Worm (Caenorhabditis elegans) whole organism, L4 larva: Measurements from ENCODE around the gene srd-44.

Experiments used
- F10B5.3 ChIP-seq: sonication (generic microtip); optimal IDR thresholded peaks from 2 replicates; lab custom pipeline; 2016; ENCODE audit warnings: mild to moderate bottlenecking, missing genetic modification characterization, missing compliant biosample characterization
- F26F4.8 ChIP-seq: fragments of 200-800 bp; sonication (Bioruptor generic); conservative IDR thresholded peaks from 2 replicates; pipeline ENCODE4 v1.3.6; 2022; ENCODE audit warnings: missing genetic modification characterization, missing compliant biosample characterization
- F37D6.2 ChIP-seq: sonication (generic microtip); optimal IDR thresholded peaks from 2 replicates; lab custom pipeline; 2016; ENCODE audit warnings: mild to moderate bottlenecking, missing genetic modification characterization, missing compliant biosample characterization
- T26A8.4 ChIP-seq: fragments of 200-800 bp; sonication (Bioruptor generic); IDR thresholded peaks from 2 replicates; pipeline ENCODE4 v1.3.6; 2022; ENCODE audit warnings: missing genetic modification characterization, missing compliant biosample characterization
- Y48G9A.11 ChIP-seq: fragments of 200-800 bp; sonication (Bioruptor generic); IDR thresholded peaks from 2 replicates; pipeline ENCODE4 v1.3.6; 2022; ENCODE audit warnings: missing genetic modification reagents, missing genetic modification characterization, missing compliant biosample characterization
- Y75B8A.6 ChIP-seq: fragments of 200-800 bp; sonication (Bioruptor generic); IDR thresholded peaks from 2 replicates; pipeline ENCODE4 v1.3.6; 2022; ENCODE audit warnings: missing genetic modification reagents, missing genetic modification characterization, missing compliant biosample characterization
- ZK337.2 ChIP-seq: fragments of 200-800 bp; sonication (Bioruptor generic); IDR thresholded peaks from 2 replicates; pipeline ENCODE4 v1.3.6; 2022; ENCODE audit warnings: missing genetic modification reagents, missing genetic modification characterization, missing compliant biosample characterization
- ZK546.5 ChIP-seq, 2 experiments: sonication (generic microtip); optimal IDR thresholded peaks; 2 replicates each; lab custom pipeline; 2017; ENCODE audit warnings: missing biosample characterization in 2 of 2, missing genetic modification characterization in 2 of 2
- aha-1 ChIP-seq: fragments of 150-350 bp; peaks from one replicate; lab custom pipeline; 2014; ENCODE audit warnings: missing biosample characterization, missing genetic modification characterization
- ama-1 ChIP-seq: fragments of 150-350 bp; optimal IDR thresholded peaks from 2 replicates; lab custom pipeline; 2014; ENCODE audit warnings: inconsistent platforms, mixed read lengths
- arid-1 ChIP-seq: fragments of 200-800 bp; sonication (Bioruptor generic); conservative IDR thresholded peaks from 2 replicates; pipeline ENCODE4 v1.3.6; 2022; ENCODE audit warnings: missing genetic modification reagents, missing genetic modification characterization, missing compliant biosample characterization
- ceh-20 ChIP-seq: fragments of 200-800 bp; sonication (Bioruptor generic); IDR thresholded peaks from 2 replicates; pipeline ENCODE4 v1.3.6; 2022; ENCODE audit warnings: missing genetic modification reagents, missing genetic modification characterization, missing compliant biosample characterization
- ceh-28 ChIP-seq: fragments of 150-350 bp; optimal IDR thresholded peaks from 2 replicates; lab custom pipeline; 2014; ENCODE audit warnings: missing biosample characterization, missing genetic modification reagents, missing genetic modification characterization
- ceh-44 ChIP-seq: fragments of 200-800 bp; sonication (Bioruptor generic); IDR thresholded peaks from 2 replicates; pipeline ENCODE4 v1.3.6; 2022; ENCODE audit warnings: missing genetic modification reagents, missing genetic modification characterization, missing compliant biosample characterization
- cey-2 ChIP-seq: sonication (generic microtip); optimal IDR thresholded peaks from 3 replicates; lab custom pipeline; 2017; ENCODE audit warnings: missing genetic modification characterization, mild to moderate bottlenecking, missing compliant biosample characterization, antibody characterized with exemption, borderline replicate concordance; ENCODE audit not compliant: insufficient read depth
- ctbp-1 ChIP-seq: fragments of 200-800 bp; sonication (Bioruptor generic); IDR thresholded peaks from 2 replicates; pipeline ENCODE4 v1.3.6; 2022; ENCODE audit warnings: missing genetic modification reagents, missing genetic modification characterization, missing compliant biosample characterization
- daf-12 ChIP-seq: fragments of 150-350 bp; optimal IDR thresholded peaks from 2 replicates; lab custom pipeline; 2014; ENCODE audit warnings: missing biosample characterization, missing genetic modification reagents, missing genetic modification characterization
- daf-16 ChIP-seq, 3 experiments: sonication (generic microtip); optimal IDR thresholded peaks; 2 replicates each; lab custom pipeline; 2016 to 2017; ENCODE audit warnings: missing genetic modification characterization in 3 of 3, missing genetic modification reagents in 3 of 3, mild to moderate bottlenecking in 2 of 3, missing compliant biosample characterization in 2 of 3, missing biosample characterization in 1 of 3, moderate library complexity in 1 of 3
- dmd-6 ChIP-seq: fragments of 200-800 bp; sonication (Bioruptor generic); IDR thresholded peaks from 2 replicates; pipeline ENCODE4 v1.3.6; 2022; ENCODE audit warnings: missing genetic modification reagents, missing genetic modification characterization, missing compliant biosample characterization
- dmd-8 ChIP-seq: fragments of 200-800 bp; sonication (Bioruptor generic); IDR thresholded peaks from 2 replicates; pipeline ENCODE4 v1.3.6; 2022; ENCODE audit warnings: missing genetic modification characterization, missing compliant biosample characterization
- dmd-9 ChIP-seq: fragments of 200-800 bp; sonication (Bioruptor generic); IDR thresholded peaks from 2 replicates; pipeline ENCODE4 v1.3.6; 2022; ENCODE audit warnings: missing genetic modification reagents, missing genetic modification characterization, missing compliant biosample characterization
- duxl-1 ChIP-seq: sonication (generic microtip); optimal IDR thresholded peaks from 2 replicates; lab custom pipeline; 2016; ENCODE audit warnings: mild to moderate bottlenecking, missing genetic modification characterization, moderate library complexity, missing compliant biosample characterization; ENCODE audit not compliant: poor library complexity
- hif-1 ChIP-seq, 2 experiments: sonication (generic microtip); optimal IDR thresholded peaks; 2 replicates each; lab custom pipeline; 2016 to 2017; ENCODE audit warnings: missing compliant biosample characterization in 2 of 2, missing genetic modification characterization in 2 of 2, missing genetic modification reagents in 2 of 2, missing genotype in 2 of 2, mild to moderate bottlenecking in 1 of 2
- hlh-30 ChIP-seq: sonication (generic microtip); optimal IDR thresholded peaks from 2 replicates; lab custom pipeline; 2017; ENCODE audit warnings: antibody characterized with exemption, mild to moderate bottlenecking, missing genetic modification characterization, missing compliant biosample characterization; ENCODE audit not compliant: insufficient read depth
- hmg-1.1 ChIP-seq: fragments of 200-800 bp; sonication (Bioruptor generic); IDR thresholded peaks from 2 replicates; pipeline ENCODE4 v1.3.6; 2022; ENCODE audit warnings: missing genetic modification reagents, missing genetic modification characterization, missing compliant biosample characterization
- lin-1 ChIP-seq: fragments of 200-800 bp; sonication (Bioruptor generic); IDR thresholded peaks from 2 replicates; pipeline ENCODE4 v1.3.6; 2022; ENCODE audit warnings: missing genetic modification reagents, missing genetic modification characterization, missing compliant biosample characterization
- lin-13 ChIP-seq: fragments of 150-350 bp; optimal IDR thresholded peaks from 2 replicates; lab custom pipeline; 2014; ENCODE audit warnings: missing biosample characterization, missing genetic modification reagents, missing genetic modification characterization
- lir-3 ChIP-seq: sonication (generic microtip); optimal IDR thresholded peaks from 2 replicates; lab custom pipeline; 2016; ENCODE audit warnings: mild to moderate bottlenecking, missing genetic modification characterization, missing compliant biosample characterization
- madf-5 ChIP-seq, 2 experiments: fragments of 200-800 bp; sonication (Bioruptor generic); IDR thresholded peaks; 2 replicates each; pipeline ENCODE4 v1.3.6; 2022; ENCODE audit warnings: missing compliant biosample characterization in 2 of 2, missing genetic modification characterization in 2 of 2
- mdl-1 ChIP-seq, 2 experiments: fragments of 150-350 bp in 1 of 2; sonication (generic microtip) in 1 of 2; optimal IDR thresholded peaks; 2 replicates each; lab custom pipeline; 2014 to 2017; ENCODE audit warnings: missing biosample characterization in 2 of 2, missing genetic modification characterization in 2 of 2
- mes-2 ChIP-seq: sonication (generic microtip); optimal IDR thresholded peaks from 2 replicates; lab custom pipeline; 2016; ENCODE audit warnings: missing genotype, mild to moderate bottlenecking, missing genetic modification characterization, missing compliant biosample characterization; ENCODE audit not compliant: poor library complexity, severe bottlenecking
- mxl-2 ChIP-seq: fragments of 200-800 bp; sonication (Bioruptor generic); conservative IDR thresholded peaks from 2 replicates; pipeline ENCODE4 v1.3.6; 2022; ENCODE audit warnings: missing genetic modification reagents, missing genetic modification characterization, missing compliant biosample characterization
- mxl-3 ChIP-seq: fragments of 200-800 bp; sonication (Bioruptor generic); optimal IDR thresholded peaks from 2 replicates; lab custom pipeline; 2018; ENCODE audit warnings: mild to moderate bottlenecking, missing genetic modification characterization, missing compliant biosample characterization
- nhr-237 ChIP-seq: sonication (generic microtip); optimal IDR thresholded peaks from 2 replicates; lab custom pipeline; 2017; ENCODE audit warnings: missing biosample characterization, missing genetic modification characterization
- nhr-28 ChIP-seq: fragments of 150-350 bp; optimal IDR thresholded peaks from 2 replicates; lab custom pipeline; 2014; ENCODE audit warnings: missing biosample characterization, missing genetic modification characterization
- nhr-6 ChIP-seq: fragments of 150-350 bp; optimal IDR thresholded peaks from 2 replicates; lab custom pipeline; 2014; ENCODE audit warnings: missing biosample characterization, missing genetic modification characterization
- pha-4 ChIP-seq, 2 experiments: fragments of 150-350 bp in 1 of 2; fragments of 200-800 bp in 1 of 2; sonication (Bioruptor generic) in 1 of 2; IDR thresholded peaks in 1 of 2; optimal IDR thresholded peaks in 1 of 2; 2 replicates each; pipeline versions ENCODE4 v1.3.6 to Lab custom; 2014 to 2022; ENCODE audit warnings: missing genetic modification characterization in 2 of 2, missing genetic modification reagents in 2 of 2, missing biosample characterization in 1 of 2, missing compliant biosample characterization in 1 of 2
- php-3 ChIP-seq: fragments of 200-800 bp; sonication (Bioruptor generic); IDR thresholded peaks from 2 replicates; pipeline ENCODE4 v1.3.6; 2022; ENCODE audit warnings: missing genetic modification reagents, missing genetic modification characterization, missing compliant biosample characterization
- rbr-2 ChIP-seq: sonication (generic microtip); optimal IDR thresholded peaks from 2 replicates; lab custom pipeline; 2016; ENCODE audit warnings: missing genotype, missing genetic modification characterization, missing compliant biosample characterization
- saeg-2 ChIP-seq: fragments of 200-800 bp; sonication (Bioruptor generic); IDR thresholded peaks from 2 replicates; pipeline ENCODE4 v1.3.6; 2022; ENCODE audit warnings: missing genetic modification reagents, missing genetic modification characterization, missing compliant biosample characterization
- snpc-1.2 ChIP-seq: fragments of 200-800 bp; sonication (Bioruptor generic); IDR thresholded peaks from 2 replicates; pipeline ENCODE4 v1.3.6; 2022; ENCODE audit warnings: missing genetic modification reagents, missing genetic modification characterization, missing compliant biosample characterization
- snpc-4 ChIP-seq: fragments of 150-350 bp; optimal IDR thresholded peaks from 2 replicates; lab custom pipeline; 2014; ENCODE audit warnings: missing biosample characterization, missing genetic modification characterization
- tra-1 ChIP-seq: fragments of 200-800 bp; sonication (Bioruptor generic); IDR thresholded peaks from 2 replicates; pipeline ENCODE4 v1.3.6; 2022; ENCODE audit warnings: missing genetic modification reagents, missing genetic modification characterization, missing compliant biosample characterization
- unc-130 ChIP-seq: sonication (generic microtip); optimal IDR thresholded peaks from 2 replicates; lab custom pipeline; 2016; ENCODE audit warnings: missing genetic modification reagents, missing genetic modification characterization, missing compliant biosample characterization
- unc-62 ChIP-seq, 3 experiments: fragments of 150-350 bp in 1 of 3; sonication (generic microtip); optimal IDR thresholded peaks in 2 of 3; peaks in 1 of 3; 1 replicate in 1 of 3; 2 replicates in 2 of 3; lab custom pipeline; 2014 to 2017; ENCODE audit warnings: missing biosample characterization in 3 of 3, missing genetic modification characterization in 3 of 3, missing genetic modification reagents in 3 of 3, missing genotype in 1 of 3
- vab-7 ChIP-seq: fragments of 200-800 bp; sonication (Bioruptor generic); IDR thresholded peaks from 2 replicates; pipeline ENCODE4 v1.3.6; 2022; ENCODE audit warnings: missing genetic modification reagents, missing genetic modification characterization, missing compliant biosample characterization
- zfp-3 ChIP-seq: fragments of 200-800 bp; sonication (Bioruptor generic); conservative IDR thresholded peaks from 2 replicates; pipeline ENCODE4 v1.3.6; 2022; ENCODE audit warnings: missing genetic modification reagents, missing genetic modification characterization, missing compliant biosample characterization

Gene srd-44

DNA sequence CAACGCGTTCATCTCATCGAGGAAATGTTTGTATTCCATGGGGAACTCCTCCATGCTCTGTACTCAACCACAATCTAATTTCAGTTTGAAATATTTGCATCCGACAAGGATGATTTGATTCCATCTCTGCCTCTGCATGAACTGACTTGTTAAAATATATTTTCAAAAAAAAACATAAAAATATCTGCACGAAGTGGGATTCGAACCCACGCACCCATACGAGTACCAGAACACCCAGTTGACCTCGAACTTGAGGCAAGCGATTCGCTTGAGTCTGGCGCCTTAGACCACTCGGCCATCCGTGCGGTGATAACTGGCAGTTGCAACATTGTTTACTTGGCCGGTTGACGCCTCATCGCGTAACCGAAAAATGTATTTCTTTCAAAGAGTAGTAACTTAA is 9.6 kb downstream of the srd-44 start (continued):
- TF ChIP-seq ceh-20 (GFP tag; lab: Robert Waterston, UW) (peak; percentile 42; the same call in 1 of the 2 replicates), nhr-6 (tag; lab: Kevin White, UChicago) (peak; percentile 32), mes-2 (peak; percentile 77), arid-1 (peak; percentile 52; the same call in 1 of the 2 replicates), duxl-1 (tag; lab: Kevin White, UChicago) (peak; percentile 53), pha-4 (GFP tag; IDR thresholded peaks at IDR 0.05; lab: Robert Waterston, UW) (peak; percentile 69; the same call in 1 of the 2 replicates), pha-4 (tag; optimal IDR thresholded peaks at IDR 0.05; lab: Kevin White, UChicago) (no peak), hif-1 (tag; optimal IDR thresholded peaks at IDR 0.05; lab: Kevin White, UChicago) (no peak), Y75B8A.6 (GFP tag; lab: Robert Waterston, UW) (0 out of 2 replicates have a peak, but pooled peaks have one; percentile 50), ZK337.2 (0 out of 2 replicates have a peak, but pooled peaks have one; percentile 51), snpc-1.2 (GFP tag; lab: Robert Waterston, UW) (peak; percentile 89), snpc-4 (tag; lab: Kevin White, UChicago) (no peak), vab-7 (peak; percentile 88), dmd-9 (GFP tag; lab: Robert Waterston, UW) (no peak), aha-1 (peak; percentile 92), ama-1 (no peak), lin-13 (GFP tag; lab: Kevin White, UChicago) (peak; percentile 14), daf-16 (GFP tag; optimal IDR thresholded peaks at IDR 0.05; lab: Kevin White, UChicago) (peak; percentile 22 to 59), daf-16 (tag; optimal IDR thresholded peaks at IDR 0.05; lab: Kevin White, UChicago) (peak; percentile 67), dmd-6 (peak; percentile 54), daf-12 (no peak), F26F4.8 (GFP tag; lab: Robert Waterston, UW) (peak; percentile 67; the same call in 1 of the 2 replicates), tra-1 (GFP tag; lab: Robert Waterston, UW) (peak; percentile 63; the same call in 1 of the 2 replicates), F37D6.2 (tag; lab: Kevin White, UChicago) (no peak), Y48G9A.11 (GFP tag; lab: Robert Waterston, UW) (peak; percentile 67), unc-130 (GFP tag; lab: Kevin White, UChicago) (peak; percentile 31), lir-3 (tag; lab: Kevin White, UChicago) (no peak), nhr-237 (tag; lab: Kevin White, UChicago) (no peak), php-3 (GFP tag; lab: Robert Waterston, UW) (no peak; the same call in 1 of the 2 replicates), ceh-44 (GFP tag; lab: Robert Waterston, UW) (peak; percentile 81), mxl-2 (no peak), ceh-28 (tag; lab: Kevin White, UChicago) (no peak), rbr-2 (tag; lab: Kevin White, UChicago) (peak; percentile 28), unc-62 (GFP tag; optimal IDR thresholded peaks at IDR 0.05 in 1 of 2; lab: Kevin White, UChicago) (no peak), unc-62 (tag; optimal IDR thresholded peaks at IDR 0.05; lab: Kevin White, UChicago) (no peak), nhr-28 (tag; lab: Kevin White, UChicago) (peak; percentile 56), madf-5 (GFP tag; IDR thresholded peaks at IDR 0.05; lab: Robert Waterston, UW) (no peak), hmg-1.1 (peak; percentile 78), T26A8.4 (GFP tag; lab: Robert Waterston, UW) (peak; percentile 50), mxl-3 (GFP tag; lab: Kevin White, UChicago) (peak; percentile 53), hlh-30 (tag; lab: Kevin White, UChicago) (peak; percentile 27), saeg-2 (GFP tag; lab: Robert Waterston, UW) (peak; percentile 62; the same call in 1 of the 2 replicates), zfp-3 (0 out of 2 replicates have a peak, but pooled peaks have one; percentile 53), mdl-1 (tag; optimal IDR thresholded peaks at IDR 0.05; lab: Kevin White, UChicago) (no peak), lin-1 (GFP tag; lab: Robert Waterston, UW) (no peak), cey-2 (tag; lab: Kevin White, UChicago) (no peak), dmd-8 (GFP tag; lab: Robert Waterston, UW) (peak; percentile 80), F10B5.3 (tag; lab: Kevin White, UChicago) (no peak), ZK546.5 (tag; optimal IDR thresholded peaks at IDR 0.05; lab: Kevin White, UChicago) (no peak), ctbp-1 (GFP tag; lab: Robert Waterston, UW) (peak; percentile 52; the same call in 1 of the 2 replicates)
